Worm (Caenorhabditis elegans) whole organism, young adult: Measurements from ENCODE around the gene vglu-2.
A peak's percentile ranks its signal among the peaks of the same experiment; 100 is the strongest.

Experiments
- B0261.1 ChIP-seq: sonication (generic microtip); optimal IDR thresholded peaks from 2 replicates; lab custom pipeline; 2016; ENCODE audit warnings: mild to moderate bottlenecking, missing genetic modification characterization, moderate library complexity, missing compliant biosample characterization
- C17E4.6 ChIP-seq: fragments of 200-800 bp; sonication (Bioruptor generic); IDR thresholded peaks from 2 replicates; pipeline ENCODE4 v1.3.6; 2022; ENCODE audit warnings: missing genetic modification reagents, missing genetic modification characterization, missing compliant biosample characterization
- F23B12.7 ChIP-seq: sonication (generic microtip); optimal IDR thresholded peaks from 2 replicates; lab custom pipeline; 2017; ENCODE audit warnings: missing genetic modification characterization, mild to moderate bottlenecking, missing compliant biosample characterization, antibody characterized with exemption, moderate library complexity; ENCODE audit not compliant: insufficient read depth
- F33H1.4 ChIP-seq: fragments of 200-800 bp; sonication (Bioruptor generic); IDR thresholded peaks from 2 replicates; pipeline ENCODE4 v1.3.6; 2022; ENCODE audit warnings: missing genetic modification reagents, missing genetic modification characterization, missing compliant biosample characterization
- Y53G8AR.9 ChIP-seq: fragments of 200-800 bp; sonication (Bioruptor generic); conservative IDR thresholded peaks from 2 replicates; pipeline ENCODE4 v1.3.6; 2022; ENCODE audit warnings: missing genetic modification reagents, missing genetic modification characterization, missing compliant biosample characterization
- Y95B8A.8 ChIP-seq: fragments of 200-800 bp; sonication (Bioruptor generic); IDR thresholded peaks from 2 replicates; pipeline ENCODE4 v1.3.6; 2022; ENCODE audit warnings: missing genetic modification reagents, missing genetic modification characterization, missing compliant biosample characterization
- ama-1 ChIP-seq, 3 experiments: fragments of 150-350 bp in 1 of 3; sonication (generic microtip) in 2 of 3; optimal IDR thresholded peaks; 2 replicates each; lab custom pipeline; 2014 to 2018; ENCODE audit warnings: missing biosample characterization in 2 of 3, missing genetic modification characterization in 2 of 3, missing genetic modification reagents in 2 of 3
- aptf-2 ChIP-seq: fragments of 200-800 bp; sonication (Bioruptor generic); conservative IDR thresholded peaks from 2 replicates; pipeline ENCODE4 v1.3.6; 2022; ENCODE audit warnings: missing genetic modification reagents, missing genetic modification characterization, missing compliant biosample characterization
- aptf-3 ChIP-seq: fragments of 200-800 bp; sonication (Bioruptor generic); IDR thresholded peaks from 2 replicates; pipeline ENCODE4 v1.3.6; 2022; ENCODE audit warnings: missing genetic modification characterization, missing compliant biosample characterization
- attf-5 ChIP-seq: fragments of 200-800 bp; sonication (Bioruptor generic); optimal IDR thresholded peaks from 2 replicates; lab custom pipeline; 2018; ENCODE audit warnings: mild to moderate bottlenecking, missing genetic modification characterization, missing compliant biosample characterization
- ceh-100 ChIP-seq: fragments of 200-800 bp; sonication (Bioruptor generic); IDR thresholded peaks from 2 replicates; pipeline ENCODE4 v1.3.6; 2022; ENCODE audit warnings: missing genetic modification reagents, missing genetic modification characterization, missing compliant biosample characterization
- ceh-27 ChIP-seq: fragments of 200-800 bp; sonication (Bioruptor generic); optimal IDR thresholded peaks from 2 replicates; lab custom pipeline; 2018; ENCODE audit warnings: mild to moderate bottlenecking, missing genetic modification characterization, moderate library complexity, missing compliant biosample characterization
- ceh-40 ChIP-seq: fragments of 200-800 bp; sonication (Bioruptor generic); IDR thresholded peaks from 2 replicates; pipeline ENCODE4 v1.3.6; 2022; ENCODE audit warnings: missing genetic modification characterization, missing compliant biosample characterization
- ceh-58 ChIP-seq: fragments of 200-800 bp; sonication (Bioruptor generic); IDR thresholded peaks from 2 replicates; pipeline ENCODE4 v1.3.6; 2022; ENCODE audit warnings: missing genetic modification characterization, missing compliant biosample characterization
- chd-7 ChIP-seq: sonication (generic microtip); optimal IDR thresholded peaks from 2 replicates; lab custom pipeline; 2016; ENCODE audit warnings: mild to moderate bottlenecking, missing genetic modification characterization, moderate library complexity, missing compliant biosample characterization
- die-1 ChIP-seq: sonication (generic microtip); optimal IDR thresholded peaks from 2 replicates; lab custom pipeline; 2016; ENCODE audit warnings: missing genotype, mild to moderate bottlenecking, missing genetic modification characterization, missing compliant biosample characterization
- dox-1 ChIP-seq: fragments of 200-800 bp; sonication (Bioruptor generic); IDR thresholded peaks from 2 replicates; pipeline ENCODE4 v1.3.6; 2022; ENCODE audit warnings: missing genetic modification reagents, missing genetic modification characterization, missing compliant biosample characterization
- egl-44 ChIP-seq: fragments of 200-800 bp; sonication (Bioruptor generic); IDR thresholded peaks from 2 replicates; pipeline ENCODE4 v1.3.6; 2022; ENCODE audit warnings: missing genetic modification reagents, missing genetic modification characterization, missing compliant biosample characterization
- fkh-3 ChIP-seq: sonication (generic microtip); optimal IDR thresholded peaks from 2 replicates; lab custom pipeline; 2016; ENCODE audit warnings: mild to moderate bottlenecking, missing genetic modification characterization, missing compliant biosample characterization
- him-1 ChIP-seq: sonication (generic microtip); optimal IDR thresholded peaks from 2 replicates; lab custom pipeline; 2016; ENCODE audit warnings: missing genotype, missing genetic modification reagents, missing genetic modification characterization, missing compliant biosample characterization
- hlh-12 ChIP-seq: sonication (generic microtip); optimal IDR thresholded peaks from 2 replicates; lab custom pipeline; 2016; ENCODE audit warnings: missing genetic modification characterization, missing compliant biosample characterization
- hmg-1.2 ChIP-seq: fragments of 200-800 bp; sonication (Bioruptor generic); IDR thresholded peaks from 2 replicates; pipeline ENCODE4 v1.3.6; 2022; ENCODE audit warnings: missing genetic modification reagents, missing genetic modification characterization, missing compliant biosample characterization
- hrde-1 ChIP-seq: sonication (generic microtip); optimal IDR thresholded peaks from 2 replicates; lab custom pipeline; 2016; ENCODE audit warnings: missing genetic modification characterization, mild to moderate bottlenecking, missing compliant biosample characterization, moderate library complexity, missing genotype, missing genetic modification reagents, borderline replicate concordance
- hsf-1 ChIP-seq: fragments of 200-800 bp; sonication (Bioruptor generic); IDR thresholded peaks from 2 replicates; pipeline ENCODE4 v1.3.6; 2022; ENCODE audit warnings: missing genetic modification reagents, missing genetic modification characterization, missing compliant biosample characterization
- let-526 ChIP-seq: fragments of 200-800 bp; sonication (Bioruptor generic); IDR thresholded peaks from 2 replicates; pipeline ENCODE4 v1.3.6; 2022; ENCODE audit warnings: missing genetic modification reagents, missing genetic modification characterization, missing compliant biosample characterization
- lin-40 ChIP-seq: sonication (generic microtip); optimal IDR thresholded peaks from 2 replicates; lab custom pipeline; 2016; ENCODE audit warnings: missing genetic modification characterization, mild to moderate bottlenecking, missing compliant biosample characterization, missing genotype, missing genetic modification reagents
- lsy-27 ChIP-seq: sonication (generic microtip); optimal IDR thresholded peaks from 2 replicates; lab custom pipeline; 2017; ENCODE audit warnings: missing genetic modification characterization, mild to moderate bottlenecking, missing compliant biosample characterization, antibody characterized with exemption, missing genotype, borderline replicate concordance; ENCODE audit not compliant: insufficient read depth
- madf-10 ChIP-seq: sonication (generic microtip); optimal IDR thresholded peaks from 2 replicates; lab custom pipeline; 2016; ENCODE audit warnings: mild to moderate bottlenecking, missing genetic modification characterization, missing compliant biosample characterization
- madf-3 ChIP-seq: fragments of 200-800 bp; sonication (Bioruptor generic); IDR thresholded peaks from 2 replicates; pipeline ENCODE4 v1.3.6; 2022; ENCODE audit warnings: missing genetic modification reagents, missing genetic modification characterization, missing compliant biosample characterization
- madf-8 ChIP-seq: fragments of 200-800 bp; sonication (Bioruptor generic); conservative IDR thresholded peaks from 2 replicates; pipeline ENCODE4 v1.3.6; 2022; ENCODE audit warnings: missing genetic modification reagents, missing genetic modification characterization, missing compliant biosample characterization
- mcd-1 ChIP-seq: fragments of 200-800 bp; sonication (Bioruptor generic); IDR thresholded peaks from 2 replicates; pipeline ENCODE4 v1.3.6; 2022; ENCODE audit warnings: missing genetic modification reagents, missing genetic modification characterization, missing compliant biosample characterization
- mel-28 ChIP-seq: sonication (generic microtip); optimal IDR thresholded peaks from 2 replicates; lab custom pipeline; 2016; ENCODE audit warnings: borderline replicate concordance, mild to moderate bottlenecking, missing genetic modification characterization, missing compliant biosample characterization
- mes-4 ChIP-seq: sonication (generic microtip); optimal IDR thresholded peaks from 2 replicates; lab custom pipeline; 2016; ENCODE audit warnings: missing genotype, missing genetic modification characterization, missing compliant biosample characterization
- mxl-1 ChIP-seq: sonication (generic microtip); optimal IDR thresholded peaks from 2 replicates; lab custom pipeline; 2016; ENCODE audit warnings: missing genetic modification characterization, missing compliant biosample characterization
- nfyb-1 ChIP-seq: fragments of 200-800 bp; sonication (Bioruptor generic); IDR thresholded peaks from 2 replicates; pipeline ENCODE4 v1.3.6; 2022; ENCODE audit warnings: missing genetic modification reagents, missing genetic modification characterization, missing compliant biosample characterization
- nhr-120 ChIP-seq: fragments of 200-800 bp; sonication (Bioruptor generic); IDR thresholded peaks from 2 replicates; pipeline ENCODE4 v1.3.6; 2022; ENCODE audit warnings: missing genetic modification characterization, missing compliant biosample characterization
- pha-4 ChIP-seq: fragments of 150-350 bp; sonication (generic microtip); optimal IDR thresholded peaks from 2 replicates; lab custom pipeline; 2014; ENCODE audit warnings: missing biosample characterization, missing genetic modification reagents, missing genetic modification characterization
- rcor-1 ChIP-seq: fragments of 200-800 bp; sonication (Bioruptor generic); IDR thresholded peaks from 2 replicates; pipeline ENCODE4 v1.3.6; 2022; ENCODE audit warnings: missing genetic modification reagents, missing genetic modification characterization, missing compliant biosample characterization
- repo-1 ChIP-seq: sonication (generic microtip); optimal IDR thresholded peaks from 2 replicates; lab custom pipeline; 2017; ENCODE audit warnings: mild to moderate bottlenecking, missing genetic modification characterization, missing compliant biosample characterization
- rpc-1 ChIP-seq, 2 experiments: fragments of 150-350 bp in 1 of 2; sonication (generic microtip) in 1 of 2; optimal IDR thresholded peaks; 2 replicates each; lab custom pipeline; 2014 to 2018; ENCODE audit warnings: missing biosample characterization in 1 of 2, missing genetic modification characterization in 1 of 2, missing genetic modification reagents in 1 of 2, missing genotype in 1 of 2
- snpc-1.1 ChIP-seq: sonication (generic microtip); optimal IDR thresholded peaks from 2 replicates; lab custom pipeline; 2017; ENCODE audit warnings: missing genetic modification characterization, mild to moderate bottlenecking, missing compliant biosample characterization, antibody characterized with exemption, moderate library complexity, missing genotype, missing genetic modification reagents; ENCODE audit not compliant: insufficient read depth
- snpc-1.3 ChIP-seq: sonication (generic microtip); optimal IDR thresholded peaks from 2 replicates; lab custom pipeline; 2017; ENCODE audit warnings: missing genetic modification characterization, mild to moderate bottlenecking, missing compliant biosample characterization, antibody characterized with exemption, moderate library complexity, missing genotype, missing genetic modification reagents; ENCODE audit not compliant: insufficient read depth
- somi-1 ChIP-seq: fragments of 200-800 bp; sonication (Bioruptor generic); optimal IDR thresholded peaks from 2 replicates; lab custom pipeline; 2018; ENCODE audit warnings: mild to moderate bottlenecking, missing genetic modification characterization, missing compliant biosample characterization
- sptf-2 ChIP-seq: fragments of 200-800 bp; sonication (Bioruptor generic); optimal IDR thresholded peaks from 2 replicates; lab custom pipeline; 2018; ENCODE audit warnings: mild to moderate bottlenecking, missing genetic modification characterization, missing compliant biosample characterization
- tbp1 ChIP-seq: fragments of 200-800 bp; sonication (Bioruptor generic); optimal IDR thresholded peaks from 2 replicates; lab custom pipeline; 2018; ENCODE audit warnings: mild to moderate bottlenecking, missing genetic modification characterization, missing compliant biosample characterization
- unc-62 ChIP-seq: fragments of 150-350 bp; optimal IDR thresholded peaks from 2 replicates; lab custom pipeline; 2014; ENCODE audit warnings: missing biosample characterization, missing genetic modification reagents, missing genetic modification characterization
- ztf-26 ChIP-seq: sonication (generic microtip); optimal IDR thresholded peaks from 2 replicates; lab custom pipeline; 2017; ENCODE audit warnings: missing genetic modification characterization, missing compliant biosample characterization

The vglu-2 gene

DNA sequence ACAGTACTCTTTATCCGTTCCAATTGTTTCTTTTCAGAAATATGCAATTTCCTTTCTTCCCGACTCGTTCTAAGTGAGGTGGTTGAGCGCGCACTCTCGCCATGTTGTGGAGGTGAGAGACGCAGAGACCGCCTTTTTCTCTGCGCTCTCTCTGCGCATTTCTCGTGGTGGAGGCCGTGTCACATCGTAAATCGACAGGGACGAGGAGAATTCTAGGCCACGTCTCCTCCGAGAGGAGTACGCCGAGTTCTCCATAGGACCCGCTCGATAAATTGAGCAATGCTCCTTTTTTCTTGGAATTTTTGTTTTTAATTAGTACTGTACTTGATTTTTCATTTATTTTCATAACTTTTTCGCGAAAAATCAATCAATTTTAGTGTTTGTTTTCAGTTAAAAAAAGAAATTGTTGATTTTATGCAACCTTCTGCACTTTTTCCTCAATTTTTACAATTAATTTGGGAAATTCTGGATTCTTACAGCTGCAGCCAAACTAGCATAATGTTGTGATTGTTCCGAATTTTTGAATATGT is 24.1 kb upstream of the vglu-2 start, which contains the start of gene cnk-1 (continued):
- peak; percentile 54 for TF ChIP-seq him-1 (tag; lab: Kevin White, UChicago)
- peak; percentile 91 for TF ChIP-seq egl-44 (GFP tag; lab: Robert Waterston, UW)
- no peak for TF ChIP-seq die-1 (tag; lab: Kevin White, UChicago)
- peak; percentile 73; the same call in 1 of the 2 replicates for TF ChIP-seq ceh-40
- no peak for TF ChIP-seq snpc-1.1 (tag; lab: Kevin White, UChicago)
- TF ChIP-seq sptf-2 (GFP tag; lab: Kevin White, UChicago), result no peak
- no peak for TF ChIP-seq mel-28 (tag; lab: Kevin White, UChicago)
- no peak for TF ChIP-seq unc-62
- TF ChIP-seq ceh-27 (GFP tag; lab: Kevin White, UChicago), result peak; percentile 89
- TF ChIP-seq hsf-1 (GFP tag; lab: Robert Waterston, UW), result peak; percentile 86
- TF ChIP-seq aptf-2 (GFP tag; lab: Robert Waterston, UW), result peak; percentile 96
- TF ChIP-seq mxl-1, result no peak
- peak; percentile 93 for TF ChIP-seq aptf-3
- peak; percentile 90 for TF ChIP-seq F33H1.4 (GFP tag; lab: Robert Waterston, UW)
- TF ChIP-seq hrde-1 (tag; lab: Kevin White, UChicago), result no peak
- peak; percentile 97 for TF ChIP-seq Y95B8A.8 (GFP tag; lab: Robert Waterston, UW)
- no peak for TF ChIP-seq fkh-3
- peak; percentile 67 for TF ChIP-seq tbp1 (GFP tag; lab: Kevin White, UChicago)
- TF ChIP-seq madf-3 (GFP tag; lab: Robert Waterston, UW), result peak; percentile 96
- peak; percentile 63 for TF ChIP-seq madf-10 (tag; lab: Kevin White, UChicago)
- peak; percentile 93 for TF ChIP-seq ceh-100 (GFP tag; lab: Robert Waterston, UW)
- peak; percentile 26 for TF ChIP-seq ztf-26 (tag; lab: Kevin White, UChicago)
- TF ChIP-seq Y53G8AR.9, result peak; percentile 99
- no peak for TF ChIP-seq pha-4 (tag; lab: Kevin White, UChicago)
- TF ChIP-seq dox-1 (GFP tag; lab: Robert Waterston, UW), result peak; percentile 99
- peak; percentile 98 for TF ChIP-seq hmg-1.2
- peak; percentile 61 for TF ChIP-seq somi-1 (GFP tag; lab: Kevin White, UChicago)
- TF ChIP-seq mcd-1 (GFP tag; lab: Robert Waterston, UW), result peak; percentile 99
- peak; percentile 98 for TF ChIP-seq C17E4.6 (GFP tag; lab: Robert Waterston, UW)
- TF ChIP-seq nfyb-1, result peak; percentile 98
- no peak for TF ChIP-seq hlh-12 (tag; lab: Kevin White, UChicago)
- peak; percentile 97 for TF ChIP-seq rcor-1 (GFP tag; lab: Robert Waterston, UW)
- TF ChIP-seq rpc-1 (optimal IDR thresholded peaks at IDR 0.05; lab: Kevin White, UChicago), result no peak
- no peak for TF ChIP-seq rpc-1 (tag; optimal IDR thresholded peaks at IDR 0.05; lab: Kevin White, UChicago)
- no peak for TF ChIP-seq snpc-1.3
- TF ChIP-seq nhr-120 (GFP tag; lab: Robert Waterston, UW), result peak; percentile 94; the same call in 1 of the 2 replicates
- no peak for TF ChIP-seq lsy-27 (tag; lab: Kevin White, UChicago)
- TF ChIP-seq chd-7, result peak; percentile 57
- no peak for TF ChIP-seq mes-4
- TF ChIP-seq ceh-58 (GFP tag; lab: Robert Waterston, UW), result no peak
- TF ChIP-seq repo-1 (tag; lab: Kevin White, UChicago), result peak; percentile 60
- no peak for TF ChIP-seq ama-1 (optimal IDR thresholded peaks at IDR 0.05; lab: Kevin White, UChicago)
- no peak for TF ChIP-seq ama-1 (GFP tag; optimal IDR thresholded peaks at IDR 0.05; lab: Kevin White, UChicago)
- peak; percentile 80 for TF ChIP-seq lin-40 (tag; lab: Kevin White, UChicago)
- peak; percentile 82 for TF ChIP-seq attf-5 (GFP tag; lab: Kevin White, UChicago)
- TF ChIP-seq madf-8 (GFP tag; lab: Robert Waterston, UW), result peak; percentile 93
- TF ChIP-seq F23B12.7 (tag; lab: Kevin White, UChicago), result no peak
- peak; percentile 99 for TF ChIP-seq let-526 (GFP tag; lab: Robert Waterston, UW)
- TF ChIP-seq B0261.1 (tag; lab: Kevin White, UChicago), result no peak
